Worm (Caenorhabditis elegans) whole organism, young adult: Measurements from ENCODE around the gene grd-9.

Experiments used
- B0019.2 ChIP-seq: fragments of 200-800 bp; sonication (Bioruptor generic); conservative IDR thresholded peaks from 2 replicates; pipeline ENCODE4 v1.3.6; 2022; ENCODE audit warnings: missing genetic modification reagents, missing genetic modification characterization, missing compliant biosample characterization
- B0261.1 ChIP-seq: sonication (generic microtip); optimal IDR thresholded peaks from 2 replicates; lab custom pipeline; 2016; ENCODE audit warnings: mild to moderate bottlenecking, missing genetic modification characterization, moderate library complexity, missing compliant biosample characterization
- B0336.3 ChIP-seq: fragments of 200-800 bp; sonication (Bioruptor generic); IDR thresholded peaks from 2 replicates; pipeline ENCODE4 v1.3.6; 2022; ENCODE audit warnings: missing genetic modification characterization, missing compliant biosample characterization
- F33H1.4 ChIP-seq: fragments of 200-800 bp; sonication (Bioruptor generic); IDR thresholded peaks from 2 replicates; pipeline ENCODE4 v1.3.6; 2022; ENCODE audit warnings: missing genetic modification reagents, missing genetic modification characterization, missing compliant biosample characterization
- F37B4.10 ChIP-seq: fragments of 200-800 bp; sonication (Bioruptor generic); IDR thresholded peaks from 2 replicates; pipeline ENCODE4 v1.3.6; 2022; ENCODE audit warnings: missing genetic modification characterization, missing compliant biosample characterization
- F49E8.2 ChIP-seq: sonication (generic microtip); optimal IDR thresholded peaks from 3 replicates; lab custom pipeline; 2017; ENCODE audit warnings: missing genetic modification characterization, mild to moderate bottlenecking, missing compliant biosample characterization, antibody characterized with exemption, moderate library complexity; ENCODE audit not compliant: insufficient read depth
- F55B11.4 ChIP-seq: sonication (generic microtip); optimal IDR thresholded peaks from 2 replicates; lab custom pipeline; 2016; ENCODE audit warnings: missing compliant biosample characterization, missing genetic modification characterization, borderline replicate concordance; ENCODE audit not compliant: insufficient read depth
- F57C9.4 ChIP-seq: sonication (generic microtip); optimal IDR thresholded peaks from 2 replicates; lab custom pipeline; 2017; ENCODE audit warnings: mild to moderate bottlenecking, missing genetic modification characterization, missing compliant biosample characterization
- K11D2.4 ChIP-seq: fragments of 200-800 bp; sonication (Bioruptor generic); IDR thresholded peaks from 2 replicates; pipeline ENCODE4 v1.3.6; 2022; ENCODE audit warnings: missing genetic modification reagents, missing genetic modification characterization, missing compliant biosample characterization
- T26A5.8 ChIP-seq: sonication (generic microtip); optimal IDR thresholded peaks from 2 replicates; lab custom pipeline; 2016; ENCODE audit warnings: missing genetic modification characterization, missing compliant biosample characterization
- Y56A3A.18 ChIP-seq: fragments of 200-800 bp; sonication (Bioruptor generic); IDR thresholded peaks from 2 replicates; pipeline ENCODE4 v1.3.6; 2022; ENCODE audit warnings: missing genetic modification reagents, missing genetic modification characterization, missing compliant biosample characterization
- ZK185.1 ChIP-seq: sonication (generic microtip); optimal IDR thresholded peaks from 2 replicates; lab custom pipeline; 2016; ENCODE audit warnings: mild to moderate bottlenecking, missing genetic modification characterization, missing compliant biosample characterization; ENCODE audit not compliant: poor library complexity, severe bottlenecking
- akir-1 ChIP-seq: fragments of 200-800 bp; sonication (Bioruptor generic); optimal IDR thresholded peaks from 2 replicates; lab custom pipeline; 2018; ENCODE audit warnings: mild to moderate bottlenecking, missing genetic modification characterization, moderate library complexity, missing compliant biosample characterization
- aptf-3 ChIP-seq: fragments of 200-800 bp; sonication (Bioruptor generic); IDR thresholded peaks from 2 replicates; pipeline ENCODE4 v1.3.6; 2022; ENCODE audit warnings: missing genetic modification characterization, missing compliant biosample characterization
- atf-7 ChIP-seq: sonication (generic microtip); optimal IDR thresholded peaks from 2 replicates; lab custom pipeline; 2017; ENCODE audit warnings: mild to moderate bottlenecking, missing genetic modification characterization, missing compliant biosample characterization
- bed-1 ChIP-seq: fragments of 200-800 bp; sonication (Bioruptor generic); IDR thresholded peaks from 2 replicates; pipeline ENCODE4 v1.3.6; 2022; ENCODE audit warnings: missing genetic modification reagents, missing genetic modification characterization, missing compliant biosample characterization
- cebp-1 ChIP-seq, 2 experiments: fragments of 200-800 bp in 1 of 2; sonication (Bioruptor generic) in 1 of 2; sonication (generic microtip) in 1 of 2; IDR thresholded peaks in 1 of 2; optimal IDR thresholded peaks in 1 of 2; 2 replicates each; pipeline versions ENCODE4 v1.3.6 to Lab custom; 2017 to 2022; ENCODE audit warnings: missing compliant biosample characterization in 2 of 2, missing genetic modification characterization in 2 of 2, mild to moderate bottlenecking in 1 of 2, missing genetic modification reagents in 1 of 2, moderate library complexity in 1 of 2
- cebp-2 ChIP-seq: fragments of 200-800 bp; sonication (Bioruptor generic); IDR thresholded peaks from 2 replicates; pipeline ENCODE4 v1.3.6; 2022; ENCODE audit warnings: missing genetic modification characterization, missing compliant biosample characterization
- die-1 ChIP-seq: sonication (generic microtip); optimal IDR thresholded peaks from 2 replicates; lab custom pipeline; 2016; ENCODE audit warnings: missing genotype, mild to moderate bottlenecking, missing genetic modification characterization, missing compliant biosample characterization
- dpff-1 ChIP-seq: sonication (generic microtip); optimal IDR thresholded peaks from 2 replicates; lab custom pipeline; 2017; ENCODE audit warnings: mild to moderate bottlenecking, missing genetic modification characterization, missing compliant biosample characterization
- efl-1 ChIP-seq: fragments of 150-350 bp; optimal IDR thresholded peaks from 2 replicates; lab custom pipeline; 2014; ENCODE audit warnings: missing biosample characterization, missing genetic modification reagents, missing genetic modification characterization
- ekl-4 ChIP-seq: fragments of 200-800 bp; sonication (Bioruptor generic); IDR thresholded peaks from 2 replicates; pipeline ENCODE4 v1.3.6; 2022; ENCODE audit warnings: missing genetic modification reagents, missing genetic modification characterization, missing compliant biosample characterization
- ets-4 ChIP-seq: fragments of 200-800 bp; sonication (Bioruptor generic); optimal IDR thresholded peaks from 2 replicates; lab custom pipeline; 2018; ENCODE audit warnings: mild to moderate bottlenecking, missing genetic modification characterization, missing compliant biosample characterization
- him-1 ChIP-seq: sonication (generic microtip); optimal IDR thresholded peaks from 2 replicates; lab custom pipeline; 2016; ENCODE audit warnings: missing genotype, missing genetic modification reagents, missing genetic modification characterization, missing compliant biosample characterization
- hmg-1.2 ChIP-seq: fragments of 200-800 bp; sonication (Bioruptor generic); IDR thresholded peaks from 2 replicates; pipeline ENCODE4 v1.3.6; 2022; ENCODE audit warnings: missing genetic modification reagents, missing genetic modification characterization, missing compliant biosample characterization
- lag-1 ChIP-seq: fragments of 200-800 bp; sonication (Bioruptor generic); IDR thresholded peaks from 2 replicates; pipeline ENCODE4 v1.3.6; 2022; ENCODE audit warnings: missing genetic modification reagents, missing genetic modification characterization, missing compliant biosample characterization
- let-526 ChIP-seq: fragments of 200-800 bp; sonication (Bioruptor generic); IDR thresholded peaks from 2 replicates; pipeline ENCODE4 v1.3.6; 2022; ENCODE audit warnings: missing genetic modification reagents, missing genetic modification characterization, missing compliant biosample characterization
- let-607 ChIP-seq, 2 experiments: fragments of 200-800 bp in 1 of 2; sonication (Bioruptor generic) in 1 of 2; sonication (generic microtip) in 1 of 2; optimal IDR thresholded peaks; 2 replicates each; lab custom pipeline; 2016 to 2018; ENCODE audit warnings: mild to moderate bottlenecking in 2 of 2, missing compliant biosample characterization in 2 of 2, missing genetic modification characterization in 2 of 2, moderate library complexity in 2 of 2, missing genotype in 1 of 2
- lin-26 ChIP-seq: fragments of 200-800 bp; sonication (Bioruptor generic); IDR thresholded peaks from 2 replicates; pipeline ENCODE4 v1.3.6; 2022; ENCODE audit warnings: missing genetic modification reagents, missing genetic modification characterization, missing compliant biosample characterization
- lin-35 ChIP-seq, 3 experiments: fragments of 150-350 bp in 2 of 3; sonication (generic microtip) in 1 of 3; optimal IDR thresholded peaks; 2 replicates each; lab custom pipeline; 2014 to 2018; ENCODE audit warnings: missing biosample characterization in 3 of 3, missing genetic modification characterization in 3 of 3, missing genetic modification reagents in 3 of 3
- lin-40 ChIP-seq: sonication (generic microtip); optimal IDR thresholded peaks from 2 replicates; lab custom pipeline; 2016; ENCODE audit warnings: missing genetic modification characterization, mild to moderate bottlenecking, missing compliant biosample characterization, missing genotype, missing genetic modification reagents
- madf-3 ChIP-seq: fragments of 200-800 bp; sonication (Bioruptor generic); IDR thresholded peaks from 2 replicates; pipeline ENCODE4 v1.3.6; 2022; ENCODE audit warnings: missing genetic modification reagents, missing genetic modification characterization, missing compliant biosample characterization
- madf-6 ChIP-seq: fragments of 200-800 bp; sonication (Bioruptor generic); IDR thresholded peaks from 2 replicates; pipeline ENCODE4 v1.3.6; 2022; ENCODE audit warnings: missing genetic modification reagents, missing genetic modification characterization, missing compliant biosample characterization
- mcd-1 ChIP-seq: fragments of 200-800 bp; sonication (Bioruptor generic); IDR thresholded peaks from 2 replicates; pipeline ENCODE4 v1.3.6; 2022; ENCODE audit warnings: missing genetic modification reagents, missing genetic modification characterization, missing compliant biosample characterization
- mes-4 ChIP-seq: sonication (generic microtip); optimal IDR thresholded peaks from 2 replicates; lab custom pipeline; 2016; ENCODE audit warnings: missing genotype, missing genetic modification characterization, missing compliant biosample characterization
- nfyb-1 ChIP-seq: fragments of 200-800 bp; sonication (Bioruptor generic); IDR thresholded peaks from 2 replicates; pipeline ENCODE4 v1.3.6; 2022; ENCODE audit warnings: missing genetic modification reagents, missing genetic modification characterization, missing compliant biosample characterization
- nhr-179 ChIP-seq: sonication (generic microtip); optimal IDR thresholded peaks from 2 replicates; lab custom pipeline; 2016; ENCODE audit warnings: mild to moderate bottlenecking, missing genetic modification characterization, missing compliant biosample characterization
- repo-1 ChIP-seq: sonication (generic microtip); optimal IDR thresholded peaks from 2 replicates; lab custom pipeline; 2017; ENCODE audit warnings: mild to moderate bottlenecking, missing genetic modification characterization, missing compliant biosample characterization
- rpc-1 ChIP-seq, 2 experiments: fragments of 150-350 bp in 1 of 2; sonication (generic microtip) in 1 of 2; optimal IDR thresholded peaks; 2 replicates each; lab custom pipeline; 2014 to 2018; ENCODE audit warnings: missing biosample characterization in 1 of 2, missing genetic modification characterization in 1 of 2, missing genetic modification reagents in 1 of 2, missing genotype in 1 of 2
- sea-2 ChIP-seq: fragments of 200-800 bp; sonication (Bioruptor generic); IDR thresholded peaks from 2 replicates; pipeline ENCODE4 v1.3.6; 2022; ENCODE audit warnings: missing genetic modification characterization, missing compliant biosample characterization
- tbp1 ChIP-seq: fragments of 200-800 bp; sonication (Bioruptor generic); optimal IDR thresholded peaks from 2 replicates; lab custom pipeline; 2018; ENCODE audit warnings: mild to moderate bottlenecking, missing genetic modification characterization, missing compliant biosample characterization
- tbx-9 ChIP-seq: sonication (generic microtip); optimal IDR thresholded peaks from 2 replicates; lab custom pipeline; 2016; ENCODE audit warnings: borderline replicate concordance, missing genetic modification characterization, inconsistent platforms, missing compliant biosample characterization
- unc-130 ChIP-seq: sonication (generic microtip); optimal IDR thresholded peaks from 2 replicates; lab custom pipeline; 2016; ENCODE audit warnings: missing genetic modification reagents, missing genetic modification characterization, missing compliant biosample characterization
- unc-62 ChIP-seq: fragments of 150-350 bp; optimal IDR thresholded peaks from 2 replicates; lab custom pipeline; 2014; ENCODE audit warnings: missing biosample characterization, missing genetic modification reagents, missing genetic modification characterization
- zfh-2 ChIP-seq: fragments of 200-800 bp; sonication (Bioruptor generic); conservative IDR thresholded peaks from 2 replicates; pipeline ENCODE4 v1.3.6; 2022; ENCODE audit warnings: missing genetic modification reagents, missing genetic modification characterization, missing compliant biosample characterization
- ztf-18 ChIP-seq: sonication (generic microtip); optimal IDR thresholded peaks from 2 replicates; lab custom pipeline; 2016; ENCODE audit warnings: missing genotype, mild to moderate bottlenecking, missing genetic modification characterization, missing compliant biosample characterization
- ztf-28 ChIP-seq: fragments of 200-800 bp; sonication (Bioruptor generic); IDR thresholded peaks from 2 replicates; pipeline ENCODE4 v1.3.6; 2022; ENCODE audit warnings: missing genetic modification reagents, missing genetic modification characterization, missing compliant biosample characterization
- ztf-3 ChIP-seq: fragments of 200-800 bp; sonication (Bioruptor generic); optimal IDR thresholded peaks from 2 replicates; lab custom pipeline; 2018; ENCODE audit warnings: mild to moderate bottlenecking, missing genetic modification characterization, missing compliant biosample characterization

The grd-9 gene

DNA sequence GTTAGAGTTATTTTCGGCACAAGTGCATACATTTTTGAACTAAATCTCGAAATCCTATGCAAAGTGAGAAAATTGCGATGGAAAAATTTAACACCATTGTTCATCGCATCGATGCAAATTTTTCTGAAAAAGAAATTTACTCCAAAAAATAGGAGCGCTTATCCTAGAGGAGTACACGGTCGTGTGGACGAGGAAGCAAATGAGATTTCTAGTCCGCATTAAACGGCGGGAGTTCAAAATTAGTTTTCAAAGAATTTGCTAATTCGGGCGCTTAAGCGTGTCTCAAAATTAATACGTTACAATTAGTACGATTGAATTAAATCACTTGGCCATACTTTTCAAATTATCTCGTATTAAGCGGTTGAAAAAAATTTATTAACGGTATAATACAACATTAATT, 22.6 kb downstream of the grd-9 start, which contains the start of gene lrpr-1 (continued):
- TF ChIP-seq unc-62 (no peak), lin-26 (GFP tag; lab: Robert Waterston, UW) (no peak), let-607 (tag; optimal IDR thresholded peaks at IDR 0.05; lab: Kevin White, UChicago) (no peak), lin-40 (tag; lab: Kevin White, UChicago) (no peak), ekl-4 (GFP tag; lab: Robert Waterston, UW) (peak; percentile 73), akir-1 (no peak), hmg-1.2 (GFP tag; lab: Robert Waterston, UW) (no peak; the same call in 1 of the 2 replicates), F33H1.4 (GFP tag; lab: Robert Waterston, UW) (peak; percentile 70; the same call in 1 of the 2 replicates), efl-1 (GFP tag; lab: Kevin White, UChicago) (peak; percentile 79), zfh-2 (GFP tag; lab: Robert Waterston, UW) (no peak), dpff-1 (no peak), K11D2.4 (GFP tag; lab: Robert Waterston, UW) (peak; percentile 78), unc-130 (GFP tag; lab: Kevin White, UChicago) (peak; percentile 95), him-1 (peak; percentile 62), B0261.1 (tag; lab: Kevin White, UChicago) (no peak), B0019.2 (GFP tag; lab: Robert Waterston, UW) (no peak), nfyb-1 (GFP tag; lab: Robert Waterston, UW) (no peak; the same call in 1 of the 2 replicates), madf-6 (GFP tag; lab: Robert Waterston, UW) (peak; percentile 85), repo-1 (tag; lab: Kevin White, UChicago) (no peak), Y56A3A.18 (GFP tag; lab: Robert Waterston, UW) (no peak), F37B4.10 (no peak), mes-4 (tag; lab: Kevin White, UChicago) (no peak), let-526 (GFP tag; lab: Robert Waterston, UW) (0 out of 2 replicates have a peak, but pooled peaks have one; percentile 56), F55B11.4 (tag; lab: Kevin White, UChicago) (no peak), sea-2 (GFP tag; lab: Robert Waterston, UW) (0 out of 2 replicates have a peak, but pooled peaks have one; percentile 34), tbp1 (no peak), ztf-18 (tag; lab: Kevin White, UChicago) (peak; percentile 28), F57C9.4 (tag; lab: Kevin White, UChicago) (peak; percentile 14), die-1 (tag; lab: Kevin White, UChicago) (no peak), B0336.3 (GFP tag; lab: Robert Waterston, UW) (no peak), ztf-3 (GFP tag; lab: Kevin White, UChicago) (no peak), atf-7 (tag; lab: Kevin White, UChicago) (no peak), ets-4 (no peak), F49E8.2 (tag; lab: Kevin White, UChicago) (no peak), mcd-1 (GFP tag; lab: Robert Waterston, UW) (no peak; the same call in 1 of the 2 replicates), aptf-3 (GFP tag; lab: Robert Waterston, UW) (no peak), nhr-179 (no peak), rpc-1 (optimal IDR thresholded peaks at IDR 0.05; lab: Kevin White, UChicago) (no peak), rpc-1 (tag; optimal IDR thresholded peaks at IDR 0.05; lab: Kevin White, UChicago) (no peak), lin-35 (GFP tag; optimal IDR thresholded peaks at IDR 0.05; lab: Kevin White, UChicago) (peak; percentile 65 to 95 (median 67)), T26A5.8 (tag; lab: Kevin White, UChicago) (no peak), ztf-28 (GFP tag; lab: Robert Waterston, UW) (no peak), tbx-9 (tag; lab: Kevin White, UChicago) (no peak), cebp-2 (GFP tag; lab: Robert Waterston, UW) (no peak), lag-1 (GFP tag; lab: Robert Waterston, UW) (no peak), cebp-1 (GFP tag; IDR thresholded peaks at IDR 0.05; lab: Robert Waterston, UW) (no peak), cebp-1 (tag; optimal IDR thresholded peaks at IDR 0.05; lab: Kevin White, UChicago) (no peak), madf-3 (GFP tag; lab: Robert Waterston, UW) (peak; percentile 87), bed-1 (GFP tag; lab: Robert Waterston, UW) (no peak), ZK185.1 (tag; lab: Kevin White, UChicago) (peak; percentile 96)
